Worm (Caenorhabditis elegans) whole organism, L4 larva: ENCODE data around the gene T01D3.1.

ENCODE experiments used
- F10B5.3 ChIP-seq: sonication (generic microtip); optimal IDR thresholded peaks from 2 replicates; lab custom pipeline; 2016; ENCODE audit warnings: mild to moderate bottlenecking, missing genetic modification characterization, missing compliant biosample characterization
- F37D6.2 ChIP-seq: sonication (generic microtip); optimal IDR thresholded peaks from 2 replicates; lab custom pipeline; 2016; ENCODE audit warnings: mild to moderate bottlenecking, missing genetic modification characterization, missing compliant biosample characterization
- F44E2.7 ChIP-seq: fragments of 200-800 bp; sonication (Bioruptor generic); IDR thresholded peaks from 2 replicates; pipeline ENCODE4 v2.1.2; 2022; ENCODE audit warnings: missing genetic modification characterization, missing compliant biosample characterization
- T26A8.4 ChIP-seq: fragments of 200-800 bp; sonication (Bioruptor generic); IDR thresholded peaks from 2 replicates; pipeline ENCODE4 v1.3.6; 2022; ENCODE audit warnings: missing genetic modification characterization, missing compliant biosample characterization
- Y48G9A.11 ChIP-seq: fragments of 200-800 bp; sonication (Bioruptor generic); IDR thresholded peaks from 2 replicates; pipeline ENCODE4 v1.3.6; 2022; ENCODE audit warnings: missing genetic modification reagents, missing genetic modification characterization, missing compliant biosample characterization
- aha-1 ChIP-seq: fragments of 150-350 bp; peaks from one replicate; lab custom pipeline; 2014; ENCODE audit warnings: missing biosample characterization, missing genetic modification characterization
- aly-2 ChIP-seq: sonication (generic microtip); optimal IDR thresholded peaks from 2 replicates; lab custom pipeline; 2018; ENCODE audit warnings: missing biosample characterization, missing genetic modification characterization
- ama-1 ChIP-seq: fragments of 150-350 bp; optimal IDR thresholded peaks from 2 replicates; lab custom pipeline; 2014; ENCODE audit warnings: inconsistent platforms, mixed read lengths
- arid-1 ChIP-seq: fragments of 200-800 bp; sonication (Bioruptor generic); conservative IDR thresholded peaks from 2 replicates; pipeline ENCODE4 v1.3.6; 2022; ENCODE audit warnings: missing genetic modification reagents, missing genetic modification characterization, missing compliant biosample characterization
- ceh-28 ChIP-seq: fragments of 150-350 bp; optimal IDR thresholded peaks from 2 replicates; lab custom pipeline; 2014; ENCODE audit warnings: missing biosample characterization, missing genetic modification reagents, missing genetic modification characterization
- ceh-82 ChIP-seq: sonication (generic microtip); optimal IDR thresholded peaks from 2 replicates; lab custom pipeline; 2017; ENCODE audit warnings: missing biosample characterization, missing genetic modification characterization
- cey-2 ChIP-seq: sonication (generic microtip); optimal IDR thresholded peaks from 3 replicates; lab custom pipeline; 2017; ENCODE audit warnings: missing genetic modification characterization, mild to moderate bottlenecking, missing compliant biosample characterization, antibody characterized with exemption, borderline replicate concordance; ENCODE audit not compliant: insufficient read depth
- ctbp-1 ChIP-seq: fragments of 200-800 bp; sonication (Bioruptor generic); IDR thresholded peaks from 2 replicates; pipeline ENCODE4 v1.3.6; 2022; ENCODE audit warnings: missing genetic modification reagents, missing genetic modification characterization, missing compliant biosample characterization
- daf-16 ChIP-seq, 3 experiments: sonication (generic microtip); optimal IDR thresholded peaks; 2 replicates each; lab custom pipeline; 2016 to 2017; ENCODE audit warnings: missing genetic modification characterization in 3 of 3, missing genetic modification reagents in 3 of 3, mild to moderate bottlenecking in 2 of 3, missing compliant biosample characterization in 2 of 3, missing biosample characterization in 1 of 3, moderate library complexity in 1 of 3
- daf-19 ChIP-seq: fragments of 200-800 bp; sonication (Bioruptor generic); conservative IDR thresholded peaks from 2 replicates; pipeline ENCODE4 v1.3.6; 2022; ENCODE audit warnings: missing genetic modification characterization, missing compliant biosample characterization
- dmd-6 ChIP-seq: fragments of 200-800 bp; sonication (Bioruptor generic); IDR thresholded peaks from 2 replicates; pipeline ENCODE4 v1.3.6; 2022; ENCODE audit warnings: missing genetic modification reagents, missing genetic modification characterization, missing compliant biosample characterization
- dmd-9 ChIP-seq: fragments of 200-800 bp; sonication (Bioruptor generic); IDR thresholded peaks from 2 replicates; pipeline ENCODE4 v1.3.6; 2022; ENCODE audit warnings: missing genetic modification reagents, missing genetic modification characterization, missing compliant biosample characterization
- dpl-1 ChIP-seq: fragments of 150-350 bp; optimal IDR thresholded peaks from 2 replicates; lab custom pipeline; 2014; ENCODE audit warnings: missing biosample characterization, missing genetic modification reagents, missing genetic modification characterization
- duxl-1 ChIP-seq: sonication (generic microtip); optimal IDR thresholded peaks from 2 replicates; lab custom pipeline; 2016; ENCODE audit warnings: mild to moderate bottlenecking, missing genetic modification characterization, moderate library complexity, missing compliant biosample characterization; ENCODE audit not compliant: poor library complexity
- dve-1 ChIP-seq: sonication (generic microtip); optimal IDR thresholded peaks from 2 replicates; lab custom pipeline; 2017; ENCODE audit warnings: antibody characterized with exemption, mild to moderate bottlenecking, missing genetic modification characterization, missing compliant biosample characterization; ENCODE audit not compliant: insufficient read depth
- fos-1 ChIP-seq: fragments of 150-350 bp; optimal IDR thresholded peaks from 2 replicates; lab custom pipeline; 2014; ENCODE audit warnings: missing biosample characterization, missing genetic modification characterization
- hif-1 ChIP-seq, 2 experiments: sonication (generic microtip); optimal IDR thresholded peaks; 2 replicates each; lab custom pipeline; 2016 to 2017; ENCODE audit warnings: missing compliant biosample characterization in 2 of 2, missing genetic modification characterization in 2 of 2, missing genetic modification reagents in 2 of 2, missing genotype in 2 of 2, mild to moderate bottlenecking in 1 of 2
- hlh-11 ChIP-seq: fragments of 200-800 bp; sonication (Bioruptor generic); optimal IDR thresholded peaks from 2 replicates; lab custom pipeline; 2018; ENCODE audit warnings: mild to moderate bottlenecking, missing genetic modification characterization, missing compliant biosample characterization
- hlh-30 ChIP-seq: sonication (generic microtip); optimal IDR thresholded peaks from 2 replicates; lab custom pipeline; 2017; ENCODE audit warnings: antibody characterized with exemption, mild to moderate bottlenecking, missing genetic modification characterization, missing compliant biosample characterization; ENCODE audit not compliant: insufficient read depth
- hmg-1.1 ChIP-seq: fragments of 200-800 bp; sonication (Bioruptor generic); IDR thresholded peaks from 2 replicates; pipeline ENCODE4 v1.3.6; 2022; ENCODE audit warnings: missing genetic modification reagents, missing genetic modification characterization, missing compliant biosample characterization
- lin-13 ChIP-seq: fragments of 150-350 bp; optimal IDR thresholded peaks from 2 replicates; lab custom pipeline; 2014; ENCODE audit warnings: missing biosample characterization, missing genetic modification reagents, missing genetic modification characterization
- lin-15B ChIP-seq: fragments of 150-350 bp; sonication (generic microtip); optimal IDR thresholded peaks from 3 replicates; lab custom pipeline; 2014; ENCODE audit warnings: missing biosample characterization, missing genetic modification characterization
- lin-38 ChIP-seq: fragments of 200-800 bp; sonication (Bioruptor generic); IDR thresholded peaks from 2 replicates; pipeline ENCODE4 v1.3.6; 2022; ENCODE audit warnings: missing genetic modification reagents, missing genetic modification characterization, missing compliant biosample characterization
- lsy-2 ChIP-seq, 2 experiments: fragments of 150-350 bp in 1 of 2; sonication (generic microtip) in 1 of 2; optimal IDR thresholded peaks; 2 replicates each; lab custom pipeline; 2014 to 2017; ENCODE audit warnings: missing biosample characterization in 2 of 2, missing genetic modification characterization in 2 of 2
- mep-1 ChIP-seq: fragments of 150-350 bp; sonication (generic microtip); optimal IDR thresholded peaks from 3 replicates; lab custom pipeline; 2014; ENCODE audit warnings: missing biosample characterization, missing genetic modification characterization
- mes-2 ChIP-seq: sonication (generic microtip); optimal IDR thresholded peaks from 2 replicates; lab custom pipeline; 2016; ENCODE audit warnings: missing genotype, mild to moderate bottlenecking, missing genetic modification characterization, missing compliant biosample characterization; ENCODE audit not compliant: poor library complexity, severe bottlenecking
- mxl-3 ChIP-seq: fragments of 200-800 bp; sonication (Bioruptor generic); optimal IDR thresholded peaks from 2 replicates; lab custom pipeline; 2018; ENCODE audit warnings: mild to moderate bottlenecking, missing genetic modification characterization, missing compliant biosample characterization
- nhr-111 ChIP-seq: fragments of 200-800 bp; sonication (Bioruptor generic); optimal IDR thresholded peaks from 2 replicates; lab custom pipeline; 2018; ENCODE audit warnings: mild to moderate bottlenecking, missing genetic modification characterization, missing compliant biosample characterization
- nhr-28 ChIP-seq: fragments of 150-350 bp; optimal IDR thresholded peaks from 2 replicates; lab custom pipeline; 2014; ENCODE audit warnings: missing biosample characterization, missing genetic modification characterization
- nhr-76 ChIP-seq: fragments of 150-350 bp; optimal IDR thresholded peaks from 2 replicates; lab custom pipeline; 2014; ENCODE audit warnings: missing biosample characterization, missing genetic modification characterization
- nhr-77 ChIP-seq: fragments of 150-350 bp; optimal IDR thresholded peaks from 2 replicates; lab custom pipeline; 2014; ENCODE audit warnings: missing biosample characterization, missing genetic modification characterization
- pqm-1 ChIP-seq: sonication (generic microtip); optimal IDR thresholded peaks from 2 replicates; lab custom pipeline; 2017; ENCODE audit warnings: missing biosample characterization, missing genetic modification characterization
- saeg-2 ChIP-seq: fragments of 200-800 bp; sonication (Bioruptor generic); IDR thresholded peaks from 2 replicates; pipeline ENCODE4 v1.3.6; 2022; ENCODE audit warnings: missing genetic modification reagents, missing genetic modification characterization, missing compliant biosample characterization
- snpc-4 ChIP-seq: fragments of 150-350 bp; optimal IDR thresholded peaks from 2 replicates; lab custom pipeline; 2014; ENCODE audit warnings: missing biosample characterization, missing genetic modification characterization
- spr-1 ChIP-seq: sonication (generic microtip); optimal IDR thresholded peaks from 2 replicates; lab custom pipeline; 2016; ENCODE audit warnings: mild to moderate bottlenecking, missing genetic modification characterization, missing compliant biosample characterization
- spr-3 ChIP-seq: fragments of 200-800 bp; sonication (Bioruptor generic); optimal IDR thresholded peaks from 2 replicates; lab custom pipeline; 2018; ENCODE audit warnings: mild to moderate bottlenecking, missing genetic modification characterization, missing compliant biosample characterization
- tag-97 ChIP-seq: fragments of 200-800 bp; sonication (Bioruptor generic); IDR thresholded peaks from 2 replicates; pipeline ENCODE4 v1.3.6; 2022; ENCODE audit warnings: missing genetic modification characterization, missing compliant biosample characterization
- unc-130 ChIP-seq: sonication (generic microtip); optimal IDR thresholded peaks from 2 replicates; lab custom pipeline; 2016; ENCODE audit warnings: missing genetic modification reagents, missing genetic modification characterization, missing compliant biosample characterization
- unc-62 ChIP-seq, 3 experiments: fragments of 150-350 bp in 1 of 3; sonication (generic microtip); optimal IDR thresholded peaks in 2 of 3; peaks in 1 of 3; 1 replicate in 1 of 3; 2 replicates in 2 of 3; lab custom pipeline; 2014 to 2017; ENCODE audit warnings: missing biosample characterization in 3 of 3, missing genetic modification characterization in 3 of 3, missing genetic modification reagents in 3 of 3, missing genotype in 1 of 3
- vab-7 ChIP-seq: fragments of 200-800 bp; sonication (Bioruptor generic); IDR thresholded peaks from 2 replicates; pipeline ENCODE4 v1.3.6; 2022; ENCODE audit warnings: missing genetic modification reagents, missing genetic modification characterization, missing compliant biosample characterization

The T01D3.1 gene

ce11 chrV:13660115-13660514 is 29.6 kb upstream of the T01D3.1 start:
- peak; percentile 24 for TF ChIP-seq unc-130 (GFP tag; lab: Kevin White, UChicago)
- peak in 1 of 2 experiments; percentile 35 for TF ChIP-seq lsy-2 (tag; optimal IDR thresholded peaks at IDR 0.05; lab: Kevin White, UChicago)
- TF ChIP-seq aha-1 (tag; lab: Kevin White, UChicago): no peak
- TF ChIP-seq Y48G9A.11 (GFP tag; lab: Robert Waterston, UW): no peak

ce11 chrV:13660660-13661325 is 28.9 kb upstream of the T01D3.1 start, which contains the start of gene letm-1:
Gene letm-1, plus strand, starts transcription at chrV:13661257.
- TF ChIP-seq dpl-1 (GFP tag; lab: Kevin White, UChicago) (no peak), daf-16 (GFP tag; optimal IDR thresholded peaks at IDR 0.05; lab: Kevin White, UChicago) (peak in 1 of 2 experiments; percentile 0), daf-16 (tag; optimal IDR thresholded peaks at IDR 0.05; lab: Kevin White, UChicago) (peak; percentile 71), daf-19 (GFP tag; lab: Robert Waterston, UW) (no peak), hlh-11 (tag; lab: Kevin White, UChicago) (peak; percentile 54), fos-1 (no peak), dmd-6 (GFP tag; lab: Robert Waterston, UW) (peak; percentile 23; the same call in 1 of the 2 replicates), pqm-1 (tag; lab: Kevin White, UChicago) (no peak), mes-2 (tag; lab: Kevin White, UChicago) (peak; percentile 43), nhr-77 (tag; lab: Kevin White, UChicago) (peak; percentile 15), nhr-111 (GFP tag; lab: Kevin White, UChicago) (no peak), ceh-28 (peak; percentile 24), dve-1 (tag; lab: Kevin White, UChicago) (peak; percentile 52), nhr-28 (peak; percentile 45), snpc-4 (tag; lab: Kevin White, UChicago) (no peak), dmd-9 (GFP tag; lab: Robert Waterston, UW) (no peak), unc-62 (GFP tag; optimal IDR thresholded peaks at IDR 0.05 in 1 of 2; lab: Kevin White, UChicago) (peak in 1 of 2 experiments; percentile 33), unc-62 (tag; optimal IDR thresholded peaks at IDR 0.05; lab: Kevin White, UChicago) (no peak), F10B5.3 (no peak), vab-7 (GFP tag; lab: Robert Waterston, UW) (no peak), hlh-30 (tag; lab: Kevin White, UChicago) (peak; percentile 25), lin-38 (peak; percentile 55), aha-1 (tag; lab: Kevin White, UChicago) (peak; percentile 17), mep-1 (tag; lab: Kevin White, UChicago) (peak; percentile 17)

ce11 chrV:13664340-13664916 is 25.3 kb upstream of the T01D3.1 start:
- TF ChIP-seq saeg-2 (GFP tag; lab: Robert Waterston, UW) (no peak), lin-13 (no peak), mxl-3 (GFP tag; lab: Kevin White, UChicago) (no peak), hlh-11 (tag; lab: Kevin White, UChicago) (peak; percentile 25), ceh-82 (no peak), T26A8.4 (GFP tag; lab: Robert Waterston, UW) (no peak), spr-1 (no peak), spr-3 (GFP tag; lab: Kevin White, UChicago) (no peak), unc-62 (GFP tag; optimal IDR thresholded peaks at IDR 0.05 in 1 of 2; lab: Kevin White, UChicago) (no peak), unc-62 (tag; optimal IDR thresholded peaks at IDR 0.05; lab: Kevin White, UChicago) (no peak), ama-1 (no peak), aly-2 (tag; lab: Kevin White, UChicago) (no peak), daf-19 (GFP tag; lab: Robert Waterston, UW) (no peak), arid-1 (GFP tag; lab: Robert Waterston, UW) (no peak), ctbp-1 (no peak), F44E2.7 (GFP tag; lab: Robert Waterston, UW) (no peak), lin-15B (peak; percentile 7), duxl-1 (tag; lab: Kevin White, UChicago) (peak; percentile 49), tag-97 (no peak), F37D6.2 (tag; lab: Kevin White, UChicago) (no peak), hmg-1.1 (GFP tag; lab: Robert Waterston, UW) (no peak), cey-2 (tag; lab: Kevin White, UChicago) (no peak), nhr-76 (no peak), nhr-77 (tag; lab: Kevin White, UChicago) (peak; percentile 22), hif-1 (tag; optimal IDR thresholded peaks at IDR 0.05; lab: Kevin White, UChicago) (no peak)
